Worm (Caenorhabditis elegans): ENCODE results near the gene F14F3.4.

The F14F3.4 gene

ce11 chrX:10514834-10515233, 6.4 kb downstream of the F14F3.4 start:
- TF ChIP-seq nfya-1 (tag; optimal IDR thresholded peaks at IDR 0.05; ENCODE audit: insufficient read depth): peak; percentile 82
- TF ChIP-seq pha-4 (tag; optimal IDR thresholded peaks at IDR 0.05): no peak

- TF ChIP-seq pha-4 (tag; optimal IDR thresholded peaks at IDR 0.05) (no peak), nhr-11 (tag; optimal IDR thresholded peaks at IDR 0.05) (no peak), zag-1 (tag; optimal IDR thresholded peaks at IDR 0.05) (no peak), sea-2 (GFP tag; optimal IDR thresholded peaks at IDR 0.05) (no peak), fkh-10 (GFP tag; optimal IDR thresholded peaks at IDR 0.05) (no peak), elt-1 (tag; optimal IDR thresholded peaks at IDR 0.05) (no peak), unc-39 (tag; optimal IDR thresholded peaks at IDR 0.05) (no peak), tbx-2 (tag; optimal IDR thresholded peaks at IDR 0.05) (no peak), lin-39 (tag; optimal IDR thresholded peaks at IDR 0.05) (no peak), ceh-82 (tag; optimal IDR thresholded peaks at IDR 0.05) (no peak), nhr-67 (tag; optimal IDR thresholded peaks at IDR 0.05) (no peak), ceh-16 (tag; optimal IDR thresholded peaks at IDR 0.05) (no peak), fkh-2 (tag; optimal IDR thresholded peaks at IDR 0.05) (no peak), ztf-11 (tag; optimal IDR thresholded peaks at IDR 0.05) (no peak), hmg-11 (tag; optimal IDR thresholded peaks at IDR 0.05) (no peak), daf-12 (tag; optimal IDR thresholded peaks at IDR 0.05) (no peak), skn-1 (tag; optimal IDR thresholded peaks at IDR 0.05) (no peak), nhr-77 (tag; optimal IDR thresholded peaks at IDR 0.05) (no peak)
Observed at ce11 chrX:10514056-10514455, 7.2 kb downstream of the F14F3.4 start.

DNA sequence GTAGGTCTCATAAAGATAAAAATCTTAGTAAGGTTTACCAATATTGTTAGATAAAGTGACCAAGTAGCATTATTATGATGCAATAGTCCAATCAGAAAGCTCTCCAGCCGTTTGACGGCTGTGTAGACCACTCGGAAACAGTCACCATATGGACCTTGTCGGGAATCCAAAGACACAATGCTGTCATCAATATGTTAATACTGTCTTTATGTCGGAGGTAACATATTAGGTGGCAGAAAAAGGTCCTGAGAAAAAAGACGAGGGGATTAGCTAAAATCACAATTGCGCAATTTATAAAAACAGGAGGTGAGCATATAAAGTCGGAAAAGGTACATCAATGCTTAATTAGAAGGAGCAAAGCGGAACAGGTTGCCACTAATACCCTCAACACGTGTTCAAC, 13.2 kb downstream of the F14F3.4 start:
- no peak for TF ChIP-seq nhr-237 (tag; optimal IDR thresholded peaks at IDR 0.05)
- no peak for TF ChIP-seq fkh-10 (GFP tag; optimal IDR thresholded peaks at IDR 0.05)
- TF ChIP-seq ceh-16 (tag; optimal IDR thresholded peaks at IDR 0.05): no peak
- no peak for TF ChIP-seq nhr-12 (tag; optimal IDR thresholded peaks at IDR 0.05)
- no peak for TF ChIP-seq sea-2 (GFP tag; optimal IDR thresholded peaks at IDR 0.05)
- no peak for TF ChIP-seq eor-1 (tag; optimal IDR thresholded peaks at IDR 0.05)
- TF ChIP-seq nfya-1 (tag; optimal IDR thresholded peaks at IDR 0.05; ENCODE audit: insufficient read depth): no peak
- TF ChIP-seq ceh-82 (tag; optimal IDR thresholded peaks at IDR 0.05): no peak
- TF ChIP-seq nhr-43 (tag; optimal IDR thresholded peaks at IDR 0.05; ENCODE audit: poor library complexity, severe bottlenecking): no peak
- no peak for TF ChIP-seq elt-3 (tag; optimal IDR thresholded peaks at IDR 0.05)
- TF ChIP-seq fos-1 (tag; optimal IDR thresholded peaks at IDR 0.05): no peak
- no peak for TF ChIP-seq egl-27 (tag; optimal IDR thresholded peaks at IDR 0.05)
- no peak for TF ChIP-seq nhr-11 (tag; optimal IDR thresholded peaks at IDR 0.05)
- no peak for TF ChIP-seq lin-39 (tag; optimal IDR thresholded peaks at IDR 0.05)
- no peak for TF ChIP-seq mdl-1 (tag; optimal IDR thresholded peaks at IDR 0.05)
- TF ChIP-seq nhr-76 (tag; optimal IDR thresholded peaks at IDR 0.05): no peak
- TF ChIP-seq egl-5 (tag; optimal IDR thresholded peaks at IDR 0.05): no peak

ce11 chrX:10505193-10505592, 16.0 kb downstream of the F14F3.4 start:
- TF ChIP-seq nfya-1 (tag; optimal IDR thresholded peaks at IDR 0.05; ENCODE audit: insufficient read depth) (peak; percentile 95), ztf-4 (tag; optimal IDR thresholded peaks at IDR 0.05) (no peak)

DNA sequence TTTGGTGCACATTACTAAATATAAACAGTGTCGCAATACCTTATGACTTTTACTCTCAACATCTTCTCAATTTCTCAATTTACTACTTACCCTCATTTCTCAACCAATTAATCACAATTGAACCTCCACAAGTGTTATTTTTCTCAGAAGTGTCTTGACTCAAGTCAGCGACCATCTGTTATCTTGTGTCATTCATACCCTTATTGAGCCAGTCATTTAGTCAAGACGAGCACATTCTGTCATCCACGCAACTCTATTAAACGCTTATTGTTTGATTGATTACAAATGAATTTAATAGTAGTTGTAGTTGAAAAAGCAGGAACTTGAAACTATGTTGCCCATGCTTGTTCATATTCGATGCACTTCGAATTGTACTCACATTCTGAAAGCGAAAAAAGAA, 17.8 kb downstream of the F14F3.4 start:
- no peak for TF ChIP-seq nhr-43 (tag; optimal IDR thresholded peaks at IDR 0.05; ENCODE audit: poor library complexity, severe bottlenecking)
- TF ChIP-seq nhr-25 (tag; optimal IDR thresholded peaks at IDR 0.05): no peak
- TF ChIP-seq lin-39 (tag; optimal IDR thresholded peaks at IDR 0.05): no peak
- no peak for TF ChIP-seq zag-1 (tag; optimal IDR thresholded peaks at IDR 0.05)
- TF ChIP-seq nfya-1 (tag; optimal IDR thresholded peaks at IDR 0.05; ENCODE audit: insufficient read depth): no peak
- TF ChIP-seq nhr-77 (tag; optimal IDR thresholded peaks at IDR 0.05): no peak
- TF ChIP-seq ceh-82 (tag; optimal IDR thresholded peaks at IDR 0.05): no peak

DNA sequence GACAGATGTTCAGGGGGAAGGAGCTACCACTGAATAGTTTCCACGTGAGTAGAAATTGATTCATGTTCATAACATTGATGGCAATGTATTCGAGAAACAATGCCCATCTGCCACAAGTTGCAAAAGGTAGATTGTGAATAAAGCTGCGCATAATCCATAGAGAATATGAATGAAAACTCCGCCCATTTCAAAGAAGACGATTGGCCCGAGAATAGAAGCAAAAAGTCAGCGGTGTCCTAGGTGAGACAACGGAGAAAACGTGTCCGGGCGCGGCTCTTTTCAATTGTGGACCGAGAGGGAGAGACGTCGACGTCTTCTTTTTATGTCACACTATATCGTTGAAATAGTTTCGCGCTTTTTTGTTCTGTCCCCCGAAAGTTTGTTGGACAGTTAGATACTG, 21.6 kb downstream of the F14F3.4 start, which contains the start of gene vab-3:
vab-3 (plus strand) TSS at position 301 of the 400 bp plus-strand sequence.
- TF ChIP-seq aly-2 (tag; optimal IDR thresholded peaks at IDR 0.05) (no peak), nfya-1 (tag; optimal IDR thresholded peaks at IDR 0.05; ENCODE audit: insufficient read depth) (peak; percentile 12)

Measured in whole organism, L3 larva.